Fruit fly (Drosophila melanogaster) S2 (cell line): ENCODE results near the gene Mco1.

Experiments used
- CG8478 ChIP-seq: fragments of >200 bp; optimal IDR thresholded peaks from 2 replicates; lab custom pipeline; 2018
- CTCF ChIP-seq, 2 experiments: fragments of >200 bp; optimal IDR thresholded peaks; 2 replicates each; lab custom pipeline; 2018

DNA sequence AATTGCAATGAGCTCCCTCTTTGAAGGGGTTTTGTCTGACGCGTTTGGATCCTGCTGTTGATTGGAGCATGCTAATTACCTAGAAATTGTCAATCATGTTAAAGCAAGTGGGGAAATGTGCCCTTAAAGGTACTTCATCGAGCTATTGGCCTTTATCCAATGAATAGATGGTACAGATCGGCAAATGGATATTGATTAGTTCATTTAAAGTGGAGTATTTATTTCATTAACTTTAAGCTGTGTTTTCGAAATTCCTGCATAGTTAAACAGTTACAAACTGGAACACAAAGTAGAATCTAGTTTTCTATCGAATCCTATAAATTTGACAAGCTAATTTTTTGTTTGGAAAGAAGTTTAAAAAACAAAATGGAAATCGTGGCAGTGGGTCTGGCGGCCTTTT, 49.0 kb upstream of the Mco1 start, which contains the start of gene CG34181:
- TF ChIP-seq CG8478 (lab: Kevin White, UChicago): no peak
- no peak for TF ChIP-seq CTCF (optimal IDR thresholded peaks at IDR 0.05; lab: Kevin White, UChicago)
